Fruit fly (Drosophila melanogaster) whole organism, embryonic: ENCODE data around the gene CG9107.

Experiments
- Atf-2 ChIP-seq: fragments of 200-800 bp; sonication (Bioruptor generic); optimal IDR thresholded peaks from 2 replicates; lab custom pipeline; 2016; ENCODE audit warnings: missing biosample characterization, missing genetic modification characterization
- Awh ChIP-seq: fragments of 200-800 bp; sonication (Bioruptor generic); IDR thresholded peaks from 2 replicates; pipeline ENCODE4, ENCODE4 v1.3.6; 2022; ENCODE audit warnings: missing biosample characterization, missing genetic modification characterization
- CG11695 ChIP-seq: fragments of 200-800 bp; sonication (Bioruptor generic); IDR thresholded peaks from 3 replicates; pipeline ENCODE4 v1.3.6; 2022; ENCODE audit warnings: missing biosample characterization, missing genetic modification characterization
- CG1233 ChIP-seq: fragments of 200-800 bp; sonication (Bioruptor generic); optimal IDR thresholded peaks from 4 replicates; lab custom pipeline; 2018; ENCODE audit warnings: missing biosample characterization, mild to moderate bottlenecking, missing genetic modification characterization
- CG14441 ChIP-seq: fragments of 200-800 bp; sonication (Bioruptor generic); IDR thresholded peaks from 2 replicates; pipeline ENCODE4 v1.3.6; 2022; ENCODE audit warnings: missing biosample characterization, missing genetic modification characterization
- CG15514 ChIP-seq: fragments of 200-800 bp; sonication (Bioruptor generic); optimal IDR thresholded peaks from 3 replicates; lab custom pipeline; 2017; ENCODE audit warnings: missing biosample characterization, missing genetic modification characterization, mild to moderate bottlenecking, moderate library complexity, missing genetic modification reagents
- CG15601 ChIP-seq: fragments of 200-800 bp; sonication (Bioruptor generic); optimal IDR thresholded peaks from 3 replicates; lab custom pipeline; 2019; ENCODE audit warnings: missing biosample characterization, mild to moderate bottlenecking, missing genetic modification characterization, moderate library complexity
- CG1603 ChIP-seq: fragments of 200-800 bp; sonication (Bioruptor generic); optimal IDR thresholded peaks from 2 replicates; lab custom pipeline; 2019; ENCODE audit warnings: missing biosample characterization, mild to moderate bottlenecking, missing genetic modification characterization, moderate library complexity
- CG16863 ChIP-seq: fragments of 200-800 bp; sonication (Bioruptor generic); optimal IDR thresholded peaks from 3 replicates; lab custom pipeline; 2016; ENCODE audit warnings: missing biosample characterization, missing genetic modification characterization
- CG17359 ChIP-seq: fragments of 200-800 bp; sonication (Bioruptor generic); optimal IDR thresholded peaks from 3 replicates; lab custom pipeline; 2018; ENCODE audit warnings: missing biosample characterization, mild to moderate bottlenecking, missing genetic modification characterization, moderate library complexity
- CG17912 ChIP-seq: fragments of 200-800 bp; sonication (Bioruptor generic); optimal IDR thresholded peaks from 2 replicates; lab custom pipeline; 2018; ENCODE audit warnings: missing biosample characterization, mild to moderate bottlenecking, missing genetic modification characterization
- CG30020 ChIP-seq: fragments of 200-800 bp; optimal IDR thresholded peaks from 2 replicates; lab custom pipeline; 2019; ENCODE audit warnings: missing biosample characterization, mild to moderate bottlenecking, missing genetic modification characterization, moderate library complexity
- CG32772 ChIP-seq: fragments of 200-800 bp; sonication (Bioruptor generic); IDR thresholded peaks from 2 replicates; pipeline ENCODE4 v1.3.6; 2022; ENCODE audit warnings: missing biosample characterization, missing genetic modification characterization
- CG33557 ChIP-seq: fragments of 200-800 bp; sonication (Bioruptor generic); optimal IDR thresholded peaks from 2 replicates; lab custom pipeline; 2019; ENCODE audit warnings: missing biosample characterization, mild to moderate bottlenecking, missing genetic modification characterization, moderate library complexity
- CG6683 ChIP-seq: fragments of 200-800 bp; sonication (Bioruptor generic); optimal IDR thresholded peaks from 2 replicates; lab custom pipeline; 2017; ENCODE audit warnings: missing biosample characterization, mild to moderate bottlenecking, missing genetic modification characterization, missing genetic modification reagents
- CG7271 ChIP-seq: fragments of 200-800 bp; sonication (Bioruptor generic); optimal IDR thresholded peaks from 2 replicates; lab custom pipeline; 2018; ENCODE audit warnings: missing biosample characterization, mild to moderate bottlenecking, missing genetic modification characterization, moderate library complexity
- CoRest ChIP-seq: fragments of 200-800 bp; sonication (Bioruptor generic); optimal IDR thresholded peaks from 3 replicates; lab custom pipeline; 2018; ENCODE audit warnings: missing biosample characterization, mild to moderate bottlenecking, missing genetic modification characterization, moderate library complexity
- Deaf1 ChIP-seq: fragments of 200-800 bp; optimal IDR thresholded peaks from 3 replicates; lab custom pipeline; 2019; ENCODE audit warnings: missing biosample characterization, mild to moderate bottlenecking, missing genetic modification characterization, moderate library complexity
- Dfd ChIP-seq, 2 experiments: fragments of >200 bp; optimal IDR thresholded peaks; 2 replicates each; lab custom pipeline; 2017; ENCODE audit warnings: missing biosample characterization in 2 of 2, missing genetic modification characterization in 2 of 2
- Dp ChIP-seq: fragments of 200-800 bp; sonication (Bioruptor generic); optimal IDR thresholded peaks from 2 replicates; lab custom pipeline; 2018; ENCODE audit warnings: missing biosample characterization, mild to moderate bottlenecking, missing genetic modification characterization, moderate library complexity
- E2f2 ChIP-seq: fragments of 200-800 bp; sonication (Bioruptor generic); IDR thresholded peaks from 2 replicates; pipeline ENCODE4 v1.3.6; 2022; ENCODE audit warnings: missing biosample characterization, missing genetic modification characterization
- Fer2 ChIP-seq: fragments of 200-800 bp; sonication (Bioruptor generic); optimal IDR thresholded peaks from 2 replicates; lab custom pipeline; 2018; ENCODE audit warnings: missing biosample characterization, mild to moderate bottlenecking, missing genetic modification characterization, moderate library complexity
- Jarid2 ChIP-seq: fragments of 200-800 bp; sonication (Bioruptor generic); optimal IDR thresholded peaks from 3 replicates; lab custom pipeline; 2017; ENCODE audit warnings: mild to moderate bottlenecking, missing biosample characterization, missing genetic modification reagents, missing genetic modification characterization
- Neu2 ChIP-seq: fragments of 200-800 bp; sonication (Bioruptor generic); optimal IDR thresholded peaks from 3 replicates; lab custom pipeline; 2016; ENCODE audit warnings: missing biosample characterization, missing genetic modification characterization, borderline replicate concordance
- Rfx ChIP-seq: fragments of 200-800 bp; sonication (Bioruptor generic); IDR thresholded peaks from 2 replicates; pipeline ENCODE4 v1.3.6; 2022; ENCODE audit warnings: missing biosample characterization, missing genetic modification characterization
- Scr ChIP-seq: fragments of 200-800 bp; sonication (Bioruptor generic); IDR thresholded peaks from 2 replicates; pipeline ENCODE4 v1.3.6; 2022; ENCODE audit warnings: missing biosample characterization, missing genetic modification characterization; ENCODE audit not compliant: partially characterized antibody
- Sin3A ChIP-seq: fragments of >200 bp; optimal IDR thresholded peaks from 2 replicates; lab custom pipeline; 2018
- Sry-δ ChIP-seq: fragments of 200-800 bp; sonication (Bioruptor generic); optimal IDR thresholded peaks from 2 replicates; lab custom pipeline; 2016; ENCODE audit warnings: missing biosample characterization, missing genetic modification characterization
- Ssrp ChIP-seq: fragments of 200-800 bp; sonication (Bioruptor generic); optimal IDR thresholded peaks from 2 replicates; lab custom pipeline; 2018; ENCODE audit warnings: missing biosample characterization, mild to moderate bottlenecking, missing genetic modification characterization, moderate library complexity
- ap ChIP-seq: fragments of 200-800 bp; sonication (Bioruptor generic); IDR thresholded peaks from 2 replicates; pipeline ENCODE4 v1.3.6; 2022; ENCODE audit warnings: missing biosample characterization, missing genetic modification characterization
- bab2 ChIP-seq: fragments of 200-800 bp; sonication (Bioruptor generic); optimal IDR thresholded peaks from 2 replicates; lab custom pipeline; 2016; ENCODE audit warnings: missing biosample characterization, missing genetic modification characterization
- chn ChIP-seq: fragments of 200-800 bp; sonication (Bioruptor generic); optimal IDR thresholded peaks from 2 replicates; lab custom pipeline; 2016; ENCODE audit warnings: missing biosample characterization, missing genetic modification characterization
- dm ChIP-seq: fragments of 200-800 bp; sonication (Bioruptor generic); optimal IDR thresholded peaks from 3 replicates; lab custom pipeline; 2016; ENCODE audit warnings: missing biosample characterization, missing genetic modification characterization
- dmrt11E ChIP-seq: fragments of 200-800 bp; sonication (Bioruptor generic); optimal IDR thresholded peaks from 3 replicates; lab custom pipeline; 2018; ENCODE audit warnings: missing biosample characterization, mild to moderate bottlenecking, missing genetic modification characterization, moderate library complexity
- esg ChIP-seq: fragments of 200-800 bp; sonication (Bioruptor generic); conservative IDR thresholded peaks from 2 replicates; pipeline ENCODE4 v1.3.6; 2022; ENCODE audit warnings: missing biosample characterization, missing genetic modification characterization
- exex ChIP-seq: fragments of 200-800 bp; sonication (Bioruptor generic); optimal IDR thresholded peaks from 4 replicates; lab custom pipeline; 2018; ENCODE audit warnings: missing biosample characterization, mild to moderate bottlenecking, missing genetic modification characterization, moderate library complexity
- fd3F ChIP-seq: fragments of 200-800 bp; sonication (Bioruptor generic); optimal IDR thresholded peaks from 2 replicates; lab custom pipeline; 2018; ENCODE audit warnings: missing biosample characterization, mild to moderate bottlenecking, missing genetic modification characterization, moderate library complexity
- gsb ChIP-seq: fragments of 200-800 bp; sonication (Bioruptor generic); IDR thresholded peaks from 2 replicates; pipeline ENCODE4 v1.3.6; 2022; ENCODE audit warnings: missing biosample characterization, missing genetic modification characterization
- gt ChIP-seq: fragments of 200-800 bp; sonication (Bioruptor generic); IDR thresholded peaks from 2 replicates; pipeline ENCODE4 v1.3.6; 2022; ENCODE audit warnings: missing biosample characterization, missing genetic modification characterization
- ham ChIP-seq: fragments of 200-800 bp; sonication (Bioruptor generic); IDR thresholded peaks from 2 replicates; pipeline ENCODE4 v1.3.6; 2022; ENCODE audit warnings: missing biosample characterization, missing genetic modification characterization
- hkb ChIP-seq, 2 experiments: fragments of 200-800 bp in 1 of 2; fragments of >200 bp in 1 of 2; sonication (Bioruptor generic) in 1 of 2; IDR thresholded peaks in 1 of 2; optimal IDR thresholded peaks in 1 of 2; 2 replicates each; pipeline versions ENCODE4 v1.3.6 to Lab custom; 2017 to 2022; ENCODE audit warnings: missing biosample characterization in 1 of 2, missing genetic modification characterization in 1 of 2
- jigr1 ChIP-seq: fragments of 200-800 bp; sonication (Bioruptor generic); IDR thresholded peaks from 3 replicates; pipeline ENCODE4 v1.3.6; 2022; ENCODE audit warnings: missing biosample characterization, missing genetic modification characterization
- lab ChIP-seq: fragments of 200-800 bp; sonication (Bioruptor generic); optimal IDR thresholded peaks from 3 replicates; lab custom pipeline; 2017; ENCODE audit warnings: missing biosample characterization, missing genetic modification characterization, mild to moderate bottlenecking, moderate library complexity, missing genetic modification reagents
- mirr ChIP-seq: fragments of 200-800 bp; sonication (Bioruptor generic); optimal IDR thresholded peaks from 3 replicates; lab custom pipeline; 2018; ENCODE audit warnings: missing biosample characterization, mild to moderate bottlenecking, missing genetic modification characterization
- phol ChIP-seq: fragments of 200-800 bp; sonication (Bioruptor generic); optimal IDR thresholded peaks from 3 replicates; lab custom pipeline; 2018; ENCODE audit warnings: missing biosample characterization, mild to moderate bottlenecking, missing genetic modification characterization, moderate library complexity
- pita ChIP-seq: fragments of 200-800 bp; sonication (Bioruptor generic); optimal IDR thresholded peaks from 2 replicates; lab custom pipeline; 2017; ENCODE audit warnings: missing biosample characterization, mild to moderate bottlenecking, missing genetic modification characterization
- pum ChIP-seq: fragments of 200-800 bp; sonication (Bioruptor generic); optimal IDR thresholded peaks from 2 replicates; lab custom pipeline; 2016; ENCODE audit warnings: missing biosample characterization, missing genetic modification characterization
- sens ChIP-seq: fragments of 200-800 bp; sonication (Bioruptor generic); peaks from one replicate; lab custom pipeline; 2016; ENCODE audit warnings: missing biosample characterization, missing genetic modification characterization
- stwl ChIP-seq: fragments of 200-800 bp; sonication (Bioruptor generic); optimal IDR thresholded peaks from 3 replicates; lab custom pipeline; 2018; ENCODE audit warnings: missing biosample characterization, mild to moderate bottlenecking, missing genetic modification characterization, moderate library complexity
- tin ChIP-seq: fragments of 200-800 bp; sonication (Bioruptor generic); optimal IDR thresholded peaks from 3 replicates; lab custom pipeline; 2016; ENCODE audit warnings: missing biosample characterization, missing genetic modification characterization

Gene CG9107

dm6 chr2L:6037830-6038229 lies 13.5 kb upstream of the CG9107 start, which contains the start of the genes CG9117 and CG31643 (continued):
- TF ChIP-seq hkb (optimal IDR thresholded peaks at IDR 0.05; lab: Kevin White, UChicago) (no peak), hkb (GFP tag; IDR thresholded peaks at IDR 0.05; lab: Robert Waterston, UW) (peak; percentile 45; the same call in 1 of the 2 replicates), Atf-2 (GFP tag; lab: Kevin White, UChicago) (peak; percentile 2), CG32772 (GFP tag; lab: Robert Waterston, UW) (no peak), CG14441 (peak; percentile 29; the same call in 1 of the 2 replicates), Fer2 (tag; lab: Kevin White, UChicago) (peak; percentile 28), ham (GFP tag; lab: Robert Waterston, UW) (no peak), Ssrp (tag; lab: Kevin White, UChicago) (peak; percentile 4), CG15601 (peak; percentile 69), pita (GFP tag; lab: Kevin White, UChicago) (no peak), jigr1 (no peak), Rfx (GFP tag; lab: Robert Waterston, UW) (peak; percentile 55), pum (GFP tag; lab: Kevin White, UChicago) (peak; percentile 13), Scr (peak; percentile 21; the same call in 1 of the 2 replicates), CG17359 (peak; percentile 61), CG15514 (GFP tag; lab: Kevin White, UChicago) (peak; percentile 74), Jarid2 (no peak), CG33557 (GFP tag; lab: Kevin White, UChicago) (peak; percentile 20), CG17912 (GFP tag; lab: Kevin White, UChicago) (peak; percentile 12), ap (GFP tag; lab: Robert Waterston, UW) (no peak), tin (GFP tag; lab: Kevin White, UChicago) (peak; percentile 38), sens (GFP tag; lab: Kevin White, UChicago) (peak; percentile 97), Deaf1 (no peak), exex (tag; lab: Kevin White, UChicago) (peak; percentile 60), CG16863 (GFP tag; lab: Kevin White, UChicago) (peak; percentile 49), fd3F (GFP tag; lab: Kevin White, UChicago) (peak; percentile 34), lab (no peak), bab2 (peak; percentile 57), Dfd (GFP tag; optimal IDR thresholded peaks at IDR 0.05; lab: Kevin White, UChicago) (no peak), phol (peak; percentile 69), CG30020 (tag; lab: Kevin White, UChicago) (peak; percentile 8), Sry-δ (GFP tag; lab: Kevin White, UChicago) (peak; percentile 26), Awh (GFP tag; lab: Robert Waterston, UW) (0 out of 2 replicates have a peak, but pooled peaks have one; percentile 35), CG6683 (peak; percentile 29), CG1603 (peak; percentile 69), E2f2 (GFP tag; lab: Robert Waterston, UW) (peak; percentile 28), mirr (GFP tag; lab: Kevin White, UChicago) (peak; percentile 48), gsb (GFP tag; lab: Robert Waterston, UW) (no peak), chn (GFP tag; lab: Kevin White, UChicago) (peak; percentile 42), dm (GFP tag; lab: Kevin White, UChicago) (peak; percentile 71), esg (GFP tag; lab: Robert Waterston, UW) (0 out of 2 replicates have a peak, but pooled peaks have one; percentile 7), CoRest (peak; percentile 42), CG1233 (GFP tag; lab: Kevin White, UChicago) (peak; percentile 30), CG7271 (tag; lab: Kevin White, UChicago) (peak; percentile 35), dmrt11E (tag; lab: Kevin White, UChicago) (peak; percentile 48), Sin3A (lab: Kevin White, UChicago) (peak; percentile 18), Neu2 (GFP tag; lab: Kevin White, UChicago) (no peak), gt (no peak), stwl (tag; lab: Kevin White, UChicago) (peak; percentile 54), Dp (GFP tag; lab: Kevin White, UChicago) (no peak), CG11695 (GFP tag; lab: Robert Waterston, UW) (peak; percentile 43; the same call in 1 of the 3 replicates)
